Worm (Caenorhabditis elegans) whole organism, L4 larva: ENCODE measurements around the gene R05F9.11.

Source experiments
- F10B5.3 ChIP-seq: sonication (generic microtip); optimal IDR thresholded peaks from 2 replicates; lab custom pipeline; 2016; ENCODE audit warnings: mild to moderate bottlenecking, missing genetic modification characterization, missing compliant biosample characterization
- F37D6.2 ChIP-seq: sonication (generic microtip); optimal IDR thresholded peaks from 2 replicates; lab custom pipeline; 2016; ENCODE audit warnings: mild to moderate bottlenecking, missing genetic modification characterization, missing compliant biosample characterization
- T20F7.1 ChIP-seq: fragments of 200-800 bp; sonication (Bioruptor generic); optimal IDR thresholded peaks from 2 replicates; lab custom pipeline; 2018; ENCODE audit warnings: mild to moderate bottlenecking, missing genetic modification characterization, missing compliant biosample characterization
- ceh-20 ChIP-seq: fragments of 200-800 bp; sonication (Bioruptor generic); IDR thresholded peaks from 2 replicates; pipeline ENCODE4 v1.3.6; 2022; ENCODE audit warnings: missing genetic modification reagents, missing genetic modification characterization, missing compliant biosample characterization
- ceh-28 ChIP-seq: fragments of 150-350 bp; optimal IDR thresholded peaks from 2 replicates; lab custom pipeline; 2014; ENCODE audit warnings: missing biosample characterization, missing genetic modification reagents, missing genetic modification characterization
- ceh-62 ChIP-seq: sonication (generic microtip); optimal IDR thresholded peaks from 2 replicates; lab custom pipeline; 2017; ENCODE audit warnings: missing biosample characterization, missing genetic modification characterization
- ces-1 ChIP-seq: fragments of 150-350 bp; sonication (generic microtip); optimal IDR thresholded peaks from 4 replicates; lab custom pipeline; 2014; ENCODE audit warnings: missing biosample characterization, missing genetic modification reagents, missing genetic modification characterization
- cey-2 ChIP-seq: sonication (generic microtip); optimal IDR thresholded peaks from 3 replicates; lab custom pipeline; 2017; ENCODE audit warnings: missing genetic modification characterization, mild to moderate bottlenecking, missing compliant biosample characterization, antibody characterized with exemption, borderline replicate concordance; ENCODE audit not compliant: insufficient read depth
- ctbp-1 ChIP-seq: fragments of 200-800 bp; sonication (Bioruptor generic); IDR thresholded peaks from 2 replicates; pipeline ENCODE4 v1.3.6; 2022; ENCODE audit warnings: missing genetic modification reagents, missing genetic modification characterization, missing compliant biosample characterization
- daf-16 ChIP-seq, 3 experiments: sonication (generic microtip); optimal IDR thresholded peaks; 2 replicates each; lab custom pipeline; 2016 to 2017; ENCODE audit warnings: missing genetic modification characterization in 3 of 3, missing genetic modification reagents in 3 of 3, mild to moderate bottlenecking in 2 of 3, missing compliant biosample characterization in 2 of 3, missing biosample characterization in 1 of 3, moderate library complexity in 1 of 3
- dmd-6 ChIP-seq: fragments of 200-800 bp; sonication (Bioruptor generic); IDR thresholded peaks from 2 replicates; pipeline ENCODE4 v1.3.6; 2022; ENCODE audit warnings: missing genetic modification reagents, missing genetic modification characterization, missing compliant biosample characterization
- dmd-9 ChIP-seq: fragments of 200-800 bp; sonication (Bioruptor generic); IDR thresholded peaks from 2 replicates; pipeline ENCODE4 v1.3.6; 2022; ENCODE audit warnings: missing genetic modification reagents, missing genetic modification characterization, missing compliant biosample characterization
- dpl-1 ChIP-seq: fragments of 150-350 bp; optimal IDR thresholded peaks from 2 replicates; lab custom pipeline; 2014; ENCODE audit warnings: missing biosample characterization, missing genetic modification reagents, missing genetic modification characterization
- duxl-1 ChIP-seq: sonication (generic microtip); optimal IDR thresholded peaks from 2 replicates; lab custom pipeline; 2016; ENCODE audit warnings: mild to moderate bottlenecking, missing genetic modification characterization, moderate library complexity, missing compliant biosample characterization; ENCODE audit not compliant: poor library complexity
- dve-1 ChIP-seq: sonication (generic microtip); optimal IDR thresholded peaks from 2 replicates; lab custom pipeline; 2017; ENCODE audit warnings: antibody characterized with exemption, mild to moderate bottlenecking, missing genetic modification characterization, missing compliant biosample characterization; ENCODE audit not compliant: insufficient read depth
- egl-43 ChIP-seq: fragments of 200-800 bp; sonication (Bioruptor generic); IDR thresholded peaks from 2 replicates; pipeline ENCODE4 v1.3.6; 2022; ENCODE audit warnings: missing genetic modification reagents, missing genetic modification characterization, missing compliant biosample characterization
- fkh-10 ChIP-seq: fragments of 150-350 bp; optimal IDR thresholded peaks from 2 replicates; lab custom pipeline; 2014; ENCODE audit warnings: missing biosample characterization, missing genetic modification reagents, missing genetic modification characterization
- gei-8 ChIP-seq: fragments of 200-800 bp; sonication (Bioruptor generic); optimal IDR thresholded peaks from 2 replicates; lab custom pipeline; 2018; ENCODE audit warnings: mild to moderate bottlenecking, missing genetic modification characterization, missing compliant biosample characterization
- hif-1 ChIP-seq, 2 experiments: sonication (generic microtip); optimal IDR thresholded peaks; 2 replicates each; lab custom pipeline; 2016 to 2017; ENCODE audit warnings: missing compliant biosample characterization in 2 of 2, missing genetic modification characterization in 2 of 2, missing genetic modification reagents in 2 of 2, missing genotype in 2 of 2, mild to moderate bottlenecking in 1 of 2
- hlh-11 ChIP-seq: fragments of 200-800 bp; sonication (Bioruptor generic); optimal IDR thresholded peaks from 2 replicates; lab custom pipeline; 2018; ENCODE audit warnings: mild to moderate bottlenecking, missing genetic modification characterization, missing compliant biosample characterization
- hlh-30 ChIP-seq: sonication (generic microtip); optimal IDR thresholded peaks from 2 replicates; lab custom pipeline; 2017; ENCODE audit warnings: antibody characterized with exemption, mild to moderate bottlenecking, missing genetic modification characterization, missing compliant biosample characterization; ENCODE audit not compliant: insufficient read depth
- hmg-1.1 ChIP-seq: fragments of 200-800 bp; sonication (Bioruptor generic); IDR thresholded peaks from 2 replicates; pipeline ENCODE4 v1.3.6; 2022; ENCODE audit warnings: missing genetic modification reagents, missing genetic modification characterization, missing compliant biosample characterization
- jun-1 ChIP-seq: fragments of 150-350 bp; optimal IDR thresholded peaks from 2 replicates; lab custom pipeline; 2014; ENCODE audit warnings: missing biosample characterization, missing genetic modification reagents, missing genetic modification characterization
- lin-13 ChIP-seq: fragments of 150-350 bp; optimal IDR thresholded peaks from 2 replicates; lab custom pipeline; 2014; ENCODE audit warnings: missing biosample characterization, missing genetic modification reagents, missing genetic modification characterization
- lin-38 ChIP-seq: fragments of 200-800 bp; sonication (Bioruptor generic); IDR thresholded peaks from 2 replicates; pipeline ENCODE4 v1.3.6; 2022; ENCODE audit warnings: missing genetic modification reagents, missing genetic modification characterization, missing compliant biosample characterization
- lin-39 ChIP-seq: fragments of 150-350 bp; optimal IDR thresholded peaks from 2 replicates; lab custom pipeline; 2014; ENCODE audit warnings: missing biosample characterization, missing genetic modification reagents, missing genetic modification characterization
- lsy-2 ChIP-seq, 2 experiments: fragments of 150-350 bp in 1 of 2; sonication (generic microtip) in 1 of 2; optimal IDR thresholded peaks; 2 replicates each; lab custom pipeline; 2014 to 2017; ENCODE audit warnings: missing biosample characterization in 2 of 2, missing genetic modification characterization in 2 of 2
- madf-9 ChIP-seq: fragments of 200-800 bp; sonication (Bioruptor generic); conservative IDR thresholded peaks from 2 replicates; pipeline ENCODE4 v1.3.6; 2022; ENCODE audit warnings: missing genetic modification reagents, missing genetic modification characterization, missing compliant biosample characterization
- mdl-1 ChIP-seq, 2 experiments: fragments of 150-350 bp in 1 of 2; sonication (generic microtip) in 1 of 2; optimal IDR thresholded peaks; 2 replicates each; lab custom pipeline; 2014 to 2017; ENCODE audit warnings: missing biosample characterization in 2 of 2, missing genetic modification characterization in 2 of 2
- mdt-29 ChIP-seq: fragments of 200-800 bp; sonication (Bioruptor generic); IDR thresholded peaks from 2 replicates; pipeline ENCODE4 v1.3.6; 2022; ENCODE audit warnings: missing genetic modification reagents, missing genetic modification characterization, missing compliant biosample characterization
- mep-1 ChIP-seq: fragments of 150-350 bp; sonication (generic microtip); optimal IDR thresholded peaks from 3 replicates; lab custom pipeline; 2014; ENCODE audit warnings: missing biosample characterization, missing genetic modification characterization
- mes-2 ChIP-seq: sonication (generic microtip); optimal IDR thresholded peaks from 2 replicates; lab custom pipeline; 2016; ENCODE audit warnings: missing genotype, mild to moderate bottlenecking, missing genetic modification characterization, missing compliant biosample characterization; ENCODE audit not compliant: poor library complexity, severe bottlenecking
- mxl-2 ChIP-seq: fragments of 200-800 bp; sonication (Bioruptor generic); conservative IDR thresholded peaks from 2 replicates; pipeline ENCODE4 v1.3.6; 2022; ENCODE audit warnings: missing genetic modification reagents, missing genetic modification characterization, missing compliant biosample characterization
- mxl-3 ChIP-seq: fragments of 200-800 bp; sonication (Bioruptor generic); optimal IDR thresholded peaks from 2 replicates; lab custom pipeline; 2018; ENCODE audit warnings: mild to moderate bottlenecking, missing genetic modification characterization, missing compliant biosample characterization
- nhr-10 ChIP-seq: fragments of 150-350 bp; optimal IDR thresholded peaks from 2 replicates; lab custom pipeline; 2014; ENCODE audit warnings: missing biosample characterization, missing genetic modification characterization
- nhr-11 ChIP-seq: fragments of 150-350 bp; optimal IDR thresholded peaks from 2 replicates; lab custom pipeline; 2014; ENCODE audit warnings: missing biosample characterization, missing genetic modification characterization
- nhr-28 ChIP-seq: fragments of 150-350 bp; optimal IDR thresholded peaks from 2 replicates; lab custom pipeline; 2014; ENCODE audit warnings: missing biosample characterization, missing genetic modification characterization
- nhr-48 ChIP-seq: sonication (generic microtip); optimal IDR thresholded peaks from 2 replicates; lab custom pipeline; 2016; ENCODE audit warnings: mild to moderate bottlenecking, missing genetic modification characterization, missing compliant biosample characterization
- nhr-77 ChIP-seq: fragments of 150-350 bp; optimal IDR thresholded peaks from 2 replicates; lab custom pipeline; 2014; ENCODE audit warnings: missing biosample characterization, missing genetic modification characterization
- php-3 ChIP-seq: fragments of 200-800 bp; sonication (Bioruptor generic); IDR thresholded peaks from 2 replicates; pipeline ENCODE4 v1.3.6; 2022; ENCODE audit warnings: missing genetic modification reagents, missing genetic modification characterization, missing compliant biosample characterization
- rbr-2 ChIP-seq: sonication (generic microtip); optimal IDR thresholded peaks from 2 replicates; lab custom pipeline; 2016; ENCODE audit warnings: missing genotype, missing genetic modification characterization, missing compliant biosample characterization
- set-16 ChIP-seq: fragments of 200-800 bp; sonication (Bioruptor generic); IDR thresholded peaks from 2 replicates; pipeline ENCODE4 v1.3.6; 2022; ENCODE audit warnings: missing genetic modification reagents, missing genetic modification characterization, missing compliant biosample characterization
- skn-1 ChIP-seq: fragments of 150-350 bp; optimal IDR thresholded peaks from 2 replicates; lab custom pipeline; 2014; ENCODE audit warnings: missing biosample characterization, missing genetic modification characterization
- snpc-1.2 ChIP-seq: fragments of 200-800 bp; sonication (Bioruptor generic); IDR thresholded peaks from 2 replicates; pipeline ENCODE4 v1.3.6; 2022; ENCODE audit warnings: missing genetic modification reagents, missing genetic modification characterization, missing compliant biosample characterization
- tra-1 ChIP-seq: fragments of 200-800 bp; sonication (Bioruptor generic); IDR thresholded peaks from 2 replicates; pipeline ENCODE4 v1.3.6; 2022; ENCODE audit warnings: missing genetic modification reagents, missing genetic modification characterization, missing compliant biosample characterization
- unc-130 ChIP-seq: sonication (generic microtip); optimal IDR thresholded peaks from 2 replicates; lab custom pipeline; 2016; ENCODE audit warnings: missing genetic modification reagents, missing genetic modification characterization, missing compliant biosample characterization
- unc-62 ChIP-seq, 3 experiments: fragments of 150-350 bp in 1 of 3; sonication (generic microtip); optimal IDR thresholded peaks in 2 of 3; peaks in 1 of 3; 1 replicate in 1 of 3; 2 replicates in 2 of 3; lab custom pipeline; 2014 to 2017; ENCODE audit warnings: missing biosample characterization in 3 of 3, missing genetic modification characterization in 3 of 3, missing genetic modification reagents in 3 of 3, missing genotype in 1 of 3
- zip-11 ChIP-seq: fragments of 200-800 bp; sonication (Bioruptor generic); IDR thresholded peaks from 2 replicates; pipeline ENCODE4 v1.3.6; 2022; ENCODE audit warnings: missing genetic modification characterization, missing compliant biosample characterization

R05F9.11 gene

DNA sequence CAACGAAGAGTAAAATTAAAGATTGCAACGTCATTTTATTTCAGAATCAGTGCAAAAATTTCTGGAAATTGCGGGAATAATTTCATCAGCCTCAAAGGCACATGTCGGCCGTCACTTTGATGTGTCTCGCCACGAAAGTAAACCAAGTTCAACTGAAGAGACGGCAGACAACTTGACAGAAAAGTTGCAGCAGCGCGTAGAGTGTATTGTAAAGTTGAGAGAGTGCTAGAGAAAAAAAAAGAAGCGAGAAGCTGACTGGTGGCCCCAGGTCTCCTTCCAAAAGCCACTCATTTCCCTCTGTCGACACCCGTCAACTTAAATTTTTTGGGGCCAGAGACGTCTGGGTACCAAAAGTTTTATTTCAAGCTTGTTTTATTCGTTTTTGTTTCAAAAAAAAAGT, 9.7 kb downstream of the R05F9.11 start:
- TF ChIP-seq ceh-62 (tag; lab: Kevin White, UChicago) (no peak), egl-43 (GFP tag; lab: Robert Waterston, UW) (no peak), nhr-77 (tag; lab: Kevin White, UChicago) (peak; percentile 77), mxl-2 (GFP tag; lab: Robert Waterston, UW) (no peak), mdt-29 (peak; percentile 58; the same call in 1 of the 2 replicates), tra-1 (GFP tag; lab: Robert Waterston, UW) (peak; percentile 45; the same call in 1 of the 2 replicates), mes-2 (peak; percentile 79), dmd-9 (GFP tag; lab: Robert Waterston, UW) (no peak), mdl-1 (tag; optimal IDR thresholded peaks at IDR 0.05; lab: Kevin White, UChicago) (peak; percentile 37 to 86), lin-13 (GFP tag; lab: Kevin White, UChicago) (peak; percentile 60), hlh-30 (tag; lab: Kevin White, UChicago) (peak; percentile 89), nhr-11 (tag; lab: Kevin White, UChicago) (peak; percentile 71), lsy-2 (tag; optimal IDR thresholded peaks at IDR 0.05; lab: Kevin White, UChicago) (peak; percentile 16 to 84), set-16 (GFP tag; lab: Robert Waterston, UW) (0 out of 2 replicates have a peak, but pooled peaks have one; percentile 11), dmd-6 (peak; percentile 66), dve-1 (peak; percentile 75), mep-1 (tag; lab: Kevin White, UChicago) (peak; percentile 78), hif-1 (tag; optimal IDR thresholded peaks at IDR 0.05; lab: Kevin White, UChicago) (peak in 1 of 2 experiments; percentile 67), nhr-48 (tag; lab: Kevin White, UChicago) (peak; percentile 13), rbr-2 (tag; lab: Kevin White, UChicago) (peak; percentile 64), php-3 (0 out of 2 replicates have a peak, but pooled peaks have one; percentile 37), nhr-10 (tag; lab: Kevin White, UChicago) (no peak), daf-16 (GFP tag; optimal IDR thresholded peaks at IDR 0.05; lab: Kevin White, UChicago) (peak in 1 of 2 experiments; percentile 16), daf-16 (tag; optimal IDR thresholded peaks at IDR 0.05; lab: Kevin White, UChicago) (peak; percentile 64), ceh-20 (peak; percentile 66; the same call in 1 of the 2 replicates), lin-39 (tag; lab: Kevin White, UChicago) (no peak), lin-38 (GFP tag; lab: Robert Waterston, UW) (peak; percentile 74), unc-130 (GFP tag; lab: Kevin White, UChicago) (peak; percentile 64), nhr-28 (peak; percentile 73), F37D6.2 (peak; percentile 40), F10B5.3 (tag; lab: Kevin White, UChicago) (no peak), gei-8 (GFP tag; lab: Kevin White, UChicago) (no peak), skn-1 (tag; lab: Kevin White, UChicago) (no peak), unc-62 (GFP tag; optimal IDR thresholded peaks at IDR 0.05 in 1 of 2; lab: Kevin White, UChicago) (peak in 1 of 2 experiments; percentile 98), unc-62 (tag; optimal IDR thresholded peaks at IDR 0.05; lab: Kevin White, UChicago) (no peak), T20F7.1 (GFP tag; lab: Kevin White, UChicago) (peak; percentile 25), ceh-28 (tag; lab: Kevin White, UChicago) (no peak), zip-11 (GFP tag; lab: Robert Waterston, UW) (no peak), cey-2 (tag; lab: Kevin White, UChicago) (no peak), ctbp-1 (peak; percentile 41; the same call in 1 of the 2 replicates), madf-9 (GFP tag; lab: Robert Waterston, UW) (0 out of 2 replicates have a peak, but pooled peaks have one; percentile 42), hmg-1.1 (GFP tag; lab: Robert Waterston, UW) (peak; percentile 79), jun-1 (no peak), duxl-1 (tag; lab: Kevin White, UChicago) (no peak), snpc-1.2 (GFP tag; lab: Robert Waterston, UW) (no peak), mxl-3 (GFP tag; lab: Kevin White, UChicago) (peak; percentile 80), dpl-1 (GFP tag; lab: Kevin White, UChicago) (peak; percentile 56), fkh-10 (GFP tag; lab: Kevin White, UChicago) (peak; percentile 33), ces-1 (GFP tag; lab: Kevin White, UChicago) (peak; percentile 9), hlh-11 (tag; lab: Kevin White, UChicago) (peak; percentile 83)
